Worm (Caenorhabditis elegans): ENCODE measurements around the gene F56A8.4.
A peak's percentile ranks its signal among the peaks of the same experiment; 100 is the strongest.

F56A8.4 gene

DNA sequence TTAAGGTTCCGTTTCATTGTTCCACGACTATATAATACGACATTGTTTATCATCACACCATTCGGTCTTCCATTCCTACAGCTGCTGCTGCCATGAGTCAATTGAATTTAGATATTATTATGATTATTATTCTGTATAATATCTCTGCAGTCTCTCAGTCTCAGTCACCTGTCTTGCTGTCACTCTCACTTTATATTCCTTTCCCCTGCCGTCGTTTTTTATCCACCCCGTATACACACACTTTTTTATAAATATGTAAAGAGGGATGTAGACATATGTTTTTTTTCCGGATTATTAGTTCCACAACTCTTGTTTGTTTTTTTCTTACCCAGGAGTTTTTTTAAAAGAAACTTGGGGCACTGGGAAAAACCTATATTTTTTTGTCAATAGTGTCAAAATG, 9.1 kb downstream of the F56A8.4 start:
- TF ChIP-seq lin-13 (GFP tag; optimal IDR thresholded peaks at IDR 0.05) (no peak), fkh-8 (tag; optimal IDR thresholded peaks at IDR 0.05) (peak; percentile 15), alr-1 (tag; optimal IDR thresholded peaks at IDR 0.05; ENCODE audit: borderline replicate concordance) (no peak), xbp-1 (tag; optimal IDR thresholded peaks at IDR 0.05) (no peak), elt-3 (tag; optimal IDR thresholded peaks at IDR 0.05) (no peak), zag-1 (tag; optimal IDR thresholded peaks at IDR 0.05) (no peak), mab-9 (GFP tag; IDR thresholded peaks at IDR 0.05) (no peak), unc-62 (GFP tag; optimal IDR thresholded peaks at IDR 0.05) (no peak), lin-35 (GFP tag; optimal IDR thresholded peaks at IDR 0.05) (no peak), tlp-1 (tag; optimal IDR thresholded peaks at IDR 0.05) (no peak), tbx-2 (tag; optimal IDR thresholded peaks at IDR 0.05) (no peak), blmp-1 (tag; optimal IDR thresholded peaks at IDR 0.05) (peak; percentile 74), nhr-12 (tag; optimal IDR thresholded peaks at IDR 0.05) (no peak), ceh-82 (tag; optimal IDR thresholded peaks at IDR 0.05) (no peak), nhr-90 (tag; optimal IDR thresholded peaks at IDR 0.05; ENCODE audit: poor library complexity) (no peak)

DNA sequence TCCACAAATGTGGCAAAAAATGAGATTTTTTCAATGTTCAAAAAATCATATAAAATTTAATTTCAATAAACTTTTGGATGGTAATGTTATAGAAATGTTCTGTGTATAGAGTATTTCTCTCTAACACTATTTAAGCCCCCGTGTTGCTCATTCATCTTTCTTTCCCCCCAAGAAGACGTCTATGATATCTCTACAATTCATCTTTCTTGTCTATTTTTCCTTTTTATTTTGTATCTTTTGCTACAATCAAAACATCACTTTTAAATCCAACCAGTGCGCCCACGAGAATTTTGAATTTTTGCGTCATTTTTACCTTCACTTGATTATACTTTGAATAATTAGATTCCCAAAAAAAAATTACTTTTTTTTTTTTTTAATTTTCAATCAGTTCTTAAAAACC, 9.7 kb downstream of the F56A8.4 start:
- no peak for TF ChIP-seq pax-3 (tag; optimal IDR thresholded peaks at IDR 0.05)
- no peak for TF ChIP-seq dsc-1 (tag; optimal IDR thresholded peaks at IDR 0.05)
- no peak for TF ChIP-seq blmp-1 (tag; optimal IDR thresholded peaks at IDR 0.05)
- no peak for TF ChIP-seq nhr-77 (tag; optimal IDR thresholded peaks at IDR 0.05)
- TF ChIP-seq aha-1 (tag; optimal IDR thresholded peaks at IDR 0.05) = no peak
- no peak for TF ChIP-seq nhr-237 (tag; optimal IDR thresholded peaks at IDR 0.05)
- no peak for TF ChIP-seq ztf-4 (tag; optimal IDR thresholded peaks at IDR 0.05)
- TF ChIP-seq jun-1 (tag; optimal IDR thresholded peaks at IDR 0.05) = no peak
- no peak for TF ChIP-seq hlh-4 (tag; optimal IDR thresholded peaks at IDR 0.05)
- TF ChIP-seq ceh-8 (GFP tag; optimal IDR thresholded peaks at IDR 0.05) = no peak
- no peak for TF ChIP-seq fos-1 (tag; optimal IDR thresholded peaks at IDR 0.05)
- no peak for TF ChIP-seq unc-86 (tag; optimal IDR thresholded peaks at IDR 0.05)
- no peak for TF ChIP-seq ceh-63 (GFP tag; optimal IDR thresholded peaks at IDR 0.05)
- no peak for TF ChIP-seq Y116A8C.19 (tag; optimal IDR thresholded peaks at IDR 0.05; ENCODE audit: borderline replicate concordance)

DNA sequence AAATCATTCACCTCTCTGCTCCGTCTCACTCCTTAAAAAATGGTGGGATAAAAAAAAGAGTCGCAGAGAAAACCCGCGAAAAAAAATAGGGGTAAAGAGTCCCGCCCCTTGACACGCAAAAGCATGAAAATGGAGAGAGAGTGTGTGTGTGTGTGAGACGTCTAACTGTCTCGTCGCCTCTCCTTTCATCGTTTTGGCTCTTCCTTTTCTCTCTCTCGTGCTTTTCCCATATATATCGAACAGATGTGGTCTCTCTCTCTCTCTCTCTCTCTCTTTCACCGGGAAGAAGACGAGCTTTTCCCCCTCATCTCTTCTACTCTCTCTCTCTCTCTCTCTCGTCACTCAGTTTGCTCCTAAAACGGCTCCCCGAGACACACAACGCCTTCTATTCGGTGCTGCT, 12.7 kb downstream of the F56A8.4 start:
- TF ChIP-seq nhr-19 (GFP tag; conservative IDR thresholded peaks at IDR 0.05) = peak; percentile 48
- peak; percentile 83 for TF ChIP-seq tbx-2 (tag; optimal IDR thresholded peaks at IDR 0.05)
- no peak for TF ChIP-seq alr-1 (tag; optimal IDR thresholded peaks at IDR 0.05; ENCODE audit: borderline replicate concordance)
- no peak for TF ChIP-seq grh-1 (GFP tag; IDR thresholded peaks at IDR 0.05)
- TF ChIP-seq dsc-1 (tag; optimal IDR thresholded peaks at IDR 0.05) = peak; percentile 77
- no peak for TF ChIP-seq nhr-11 (tag; optimal IDR thresholded peaks at IDR 0.05)
- TF ChIP-seq elt-2 (tag; optimal IDR thresholded peaks at IDR 0.05) = no peak
- no peak for TF ChIP-seq ceh-90 (tag; optimal IDR thresholded peaks at IDR 0.05)
- TF ChIP-seq nhr-71 (tag; optimal IDR thresholded peaks at IDR 0.05) = peak; percentile 89
- peak in 1 of 2 experiments; percentile 64 for TF ChIP-seq ztf-11 (tag; optimal IDR thresholded peaks at IDR 0.05)
- TF ChIP-seq unc-62 (GFP tag; optimal IDR thresholded peaks at IDR 0.05) = no peak
- no peak for TF ChIP-seq tlp-1 (tag; optimal IDR thresholded peaks at IDR 0.05)
- no peak for TF ChIP-seq nhr-84 (tag; optimal IDR thresholded peaks at IDR 0.05)
- TF ChIP-seq pag-3 (tag; optimal IDR thresholded peaks at IDR 0.05; ENCODE audit: borderline replicate concordance, insufficient read depth) = no peak
- TF ChIP-seq pqm-1 (tag; optimal IDR thresholded peaks at IDR 0.05) = no peak
- peak; percentile 95 for TF ChIP-seq lin-14 (GFP tag; optimal IDR thresholded peaks at IDR 0.05)
- TF ChIP-seq isw-1 (GFP tag; IDR thresholded peaks at IDR 0.05) = peak; percentile 61
- TF ChIP-seq unc-130 (tag; optimal IDR thresholded peaks at IDR 0.05) = no peak
- TF ChIP-seq C04F5.9 (tag; optimal IDR thresholded peaks at IDR 0.05) = no peak
- peak; percentile 24 for TF ChIP-seq lir-3 (tag; optimal IDR thresholded peaks at IDR 0.05; ENCODE audit: poor library complexity)
- no peak for TF ChIP-seq fkh-4 (tag; optimal IDR thresholded peaks at IDR 0.05; ENCODE audit: borderline replicate concordance)
- peak; percentile 85 for TF ChIP-seq nhr-47 (tag; optimal IDR thresholded peaks at IDR 0.05)
- no peak for TF ChIP-seq C34B4.2 (tag; optimal IDR thresholded peaks at IDR 0.05)
- TF ChIP-seq lin-13 (GFP tag; optimal IDR thresholded peaks at IDR 0.05) = peak; percentile 66
- TF ChIP-seq ceh-8 (GFP tag; optimal IDR thresholded peaks at IDR 0.05) = peak; percentile 30
- TF ChIP-seq jun-1 (tag; optimal IDR thresholded peaks at IDR 0.05) = peak; percentile 46
- TF ChIP-seq unc-30 (tag; optimal IDR thresholded peaks at IDR 0.05) = no peak
- TF ChIP-seq nhr-85 (tag) = no peak
- TF ChIP-seq efl-1 (optimal IDR thresholded peaks at IDR 0.05) = peak; percentile 67 to 80
- TF ChIP-seq efl-1 (GFP tag; optimal IDR thresholded peaks at IDR 0.05 in 1 of 2) = peak; percentile 17 to 82
